Worm (Caenorhabditis elegans) whole organism, L1 larva: ENCODE results near the gene gtf-2E1.

Source experiments
- F16B12.6 ChIP-seq: fragments of 150-350 bp; optimal IDR thresholded peaks from 2 replicates; lab custom pipeline; 2014; ENCODE audit warnings: missing biosample characterization, missing genetic modification characterization
- aha-1 ChIP-seq: fragments of 150-350 bp; optimal IDR thresholded peaks from 2 replicates; lab custom pipeline; 2014; ENCODE audit warnings: missing biosample characterization, missing genetic modification characterization
- alr-1 ChIP-seq: fragments of 200-800 bp; sonication (Bioruptor generic); optimal IDR thresholded peaks from 2 replicates; lab custom pipeline; 2018; ENCODE audit warnings: borderline replicate concordance, mild to moderate bottlenecking, missing genetic modification characterization, missing compliant biosample characterization
- dpl-1 ChIP-seq, 3 experiments: fragments of 150-350 bp in 2 of 3; sonication (generic microtip) in 1 of 3; optimal IDR thresholded peaks; 2 replicates each; lab custom pipeline; 2014 to 2017; ENCODE audit warnings: missing biosample characterization in 3 of 3, missing genetic modification characterization in 3 of 3, missing genetic modification reagents in 3 of 3
- elt-3 ChIP-seq, 6 experiments: fragments of 150-350 bp in 1 of 6; sonication (generic microtip); optimal IDR thresholded peaks; 2 replicates each; lab custom pipeline; 2017 to 2018; ENCODE audit warnings: missing biosample characterization in 6 of 6, missing genetic modification characterization in 6 of 6, inconsistent platforms in 1 of 6
- nhr-19 ChIP-seq: fragments of 200-800 bp; sonication (Bioruptor generic); conservative IDR thresholded peaks from 2 replicates; pipeline ENCODE4 v1.3.6; 2022; ENCODE audit warnings: missing genetic modification characterization, missing compliant biosample characterization
- nhr-77 ChIP-seq: fragments of 150-350 bp; optimal IDR thresholded peaks from 2 replicates; lab custom pipeline; 2014; ENCODE audit warnings: missing biosample characterization, missing genetic modification characterization
- pqm-1 ChIP-seq: sonication (generic microtip); optimal IDR thresholded peaks from 3 replicates; lab custom pipeline; 2017; ENCODE audit warnings: missing biosample characterization, missing genetic modification characterization
- skn-1 ChIP-seq: fragments of 150-350 bp; optimal IDR thresholded peaks from 2 replicates; lab custom pipeline; 2014; ENCODE audit warnings: missing biosample characterization, missing genetic modification characterization
- snpc-4 ChIP-seq: fragments of 150-350 bp; optimal IDR thresholded peaks from 2 replicates; lab custom pipeline; 2014; ENCODE audit warnings: missing biosample characterization, missing genetic modification characterization
- zag-1 ChIP-seq: fragments of 150-350 bp; optimal IDR thresholded peaks from 2 replicates; lab custom pipeline; 2014; ENCODE audit warnings: missing biosample characterization, missing genetic modification characterization

ce11 chrIV:17279592-17280440, 24.7 kb downstream of the gtf-2E1 start:
- no peak for TF ChIP-seq elt-3 (tag; optimal IDR thresholded peaks at IDR 0.05; lab: Kevin White, UChicago)
- no peak for TF ChIP-seq snpc-4 (tag; lab: Kevin White, UChicago)
- no peak for TF ChIP-seq alr-1 (tag; lab: Kevin White, UChicago)
- no peak for TF ChIP-seq nhr-77
- no peak for TF ChIP-seq zag-1
- no peak for TF ChIP-seq nhr-19 (GFP tag; lab: Robert Waterston, UW)
- TF ChIP-seq pqm-1 (tag; lab: Kevin White, UChicago), result no peak
- no peak for TF ChIP-seq F16B12.6 (tag; lab: Kevin White, UChicago)
- no peak for TF ChIP-seq aha-1
- TF ChIP-seq dpl-1 (GFP tag; optimal IDR thresholded peaks at IDR 0.05; lab: Kevin White, UChicago), result no peak
- peak; percentile 35 for TF ChIP-seq skn-1 (tag; lab: Kevin White, UChicago)
